Worm (Caenorhabditis elegans) whole organism, L1 larva: Measurements from ENCODE around the gene ptr-20.
A peak's percentile ranks its signal among the peaks of the same experiment; 100 is the strongest.

Experiments
- F16B12.6 ChIP-seq: fragments of 150-350 bp; optimal IDR thresholded peaks from 2 replicates; lab custom pipeline; 2014; ENCODE audit warnings: missing biosample characterization, missing genetic modification characterization
- aha-1 ChIP-seq: fragments of 150-350 bp; optimal IDR thresholded peaks from 2 replicates; lab custom pipeline; 2014; ENCODE audit warnings: missing biosample characterization, missing genetic modification characterization
- alr-1 ChIP-seq: fragments of 200-800 bp; sonication (Bioruptor generic); optimal IDR thresholded peaks from 2 replicates; lab custom pipeline; 2018; ENCODE audit warnings: borderline replicate concordance, mild to moderate bottlenecking, missing genetic modification characterization, missing compliant biosample characterization
- blmp-1 ChIP-seq: fragments of 150-350 bp; optimal IDR thresholded peaks from 2 replicates; lab custom pipeline; 2014; ENCODE audit warnings: missing biosample characterization, missing genetic modification characterization
- ceh-88 ChIP-seq: fragments of 200-800 bp; sonication (Bioruptor generic); IDR thresholded peaks from 2 replicates; pipeline ENCODE4 v1.3.6; 2022; ENCODE audit warnings: missing genetic modification characterization, missing compliant biosample characterization
- dpl-1 ChIP-seq, 3 experiments: fragments of 150-350 bp in 2 of 3; sonication (generic microtip) in 1 of 3; optimal IDR thresholded peaks; 2 replicates each; lab custom pipeline; 2014 to 2017; ENCODE audit warnings: missing biosample characterization in 3 of 3, missing genetic modification characterization in 3 of 3, missing genetic modification reagents in 3 of 3
- efl-1 ChIP-seq, 4 experiments: fragments of 150-350 bp; optimal IDR thresholded peaks in 3 of 4; peaks in 1 of 4; 1 replicate in 1 of 4; 2 replicates in 3 of 4; lab custom pipeline; 2014; ENCODE audit warnings: missing biosample characterization in 2 of 4, missing genetic modification characterization in 2 of 4, missing genetic modification reagents in 2 of 4
- efl-3 ChIP-seq: fragments of 200-800 bp; sonication (Bioruptor generic); optimal IDR thresholded peaks from 2 replicates; lab custom pipeline; 2018; ENCODE audit warnings: mild to moderate bottlenecking, missing genetic modification characterization, missing compliant biosample characterization
- elt-2 ChIP-seq: sonication (generic microtip); optimal IDR thresholded peaks from 2 replicates; lab custom pipeline; 2016; ENCODE audit warnings: missing genetic modification characterization, mild to moderate bottlenecking, inconsistent platforms, missing compliant biosample characterization, missing genetic modification reagents
- elt-3 ChIP-seq, 6 experiments: fragments of 150-350 bp in 1 of 6; sonication (generic microtip); optimal IDR thresholded peaks; 2 replicates each; lab custom pipeline; 2017 to 2018; ENCODE audit warnings: missing biosample characterization in 6 of 6, missing genetic modification characterization in 6 of 6, inconsistent platforms in 1 of 6
- ets-5 ChIP-seq: fragments of 200-800 bp; sonication (Bioruptor generic); IDR thresholded peaks from 2 replicates; pipeline ENCODE4 v1.3.6; 2022; ENCODE audit warnings: missing genetic modification characterization, missing compliant biosample characterization
- fkh-4 ChIP-seq: sonication (generic microtip); optimal IDR thresholded peaks from 2 replicates; lab custom pipeline; 2016; ENCODE audit warnings: missing compliant biosample characterization, missing genetic modification characterization, borderline replicate concordance
- fkh-8 ChIP-seq: sonication (generic microtip); optimal IDR thresholded peaks from 2 replicates; lab custom pipeline; 2016; ENCODE audit warnings: mild to moderate bottlenecking, missing genetic modification characterization, missing compliant biosample characterization
- fos-1 ChIP-seq: fragments of 150-350 bp; optimal IDR thresholded peaks from 2 replicates; lab custom pipeline; 2014; ENCODE audit warnings: missing biosample characterization, missing genetic modification characterization
- grh-1 ChIP-seq: fragments of 200-800 bp; sonication (Bioruptor generic); IDR thresholded peaks from 2 replicates; pipeline ENCODE4 v1.3.6; 2022; ENCODE audit warnings: missing genetic modification reagents, missing genetic modification characterization, missing compliant biosample characterization
- hpl-2 ChIP-seq: fragments of 150-350 bp; optimal IDR thresholded peaks from 2 replicates; lab custom pipeline; 2014; ENCODE audit warnings: missing biosample characterization, missing genetic modification reagents, missing genetic modification characterization
- isw-1 ChIP-seq: fragments of 200-800 bp; sonication (Bioruptor generic); IDR thresholded peaks from 2 replicates; pipeline ENCODE4 v1.3.6; 2022; ENCODE audit warnings: missing genetic modification characterization, missing compliant biosample characterization
- jun-1 ChIP-seq: fragments of 150-350 bp; optimal IDR thresholded peaks from 2 replicates; lab custom pipeline; 2014; ENCODE audit warnings: missing biosample characterization, missing genetic modification reagents, missing genetic modification characterization
- lin-14 ChIP-seq: fragments of 200-800 bp; sonication (Bioruptor generic); optimal IDR thresholded peaks from 2 replicates; lab custom pipeline; 2018; ENCODE audit warnings: mild to moderate bottlenecking, missing genetic modification characterization, moderate library complexity, missing compliant biosample characterization
- lin-35 ChIP-seq, 2 experiments: fragments of 150-350 bp; optimal IDR thresholded peaks; 2 replicates each; lab custom pipeline; 2014; ENCODE audit warnings: missing biosample characterization in 2 of 2, missing genetic modification characterization in 2 of 2, missing genetic modification reagents in 2 of 2
- lir-3 ChIP-seq: sonication (generic microtip); optimal IDR thresholded peaks from 2 replicates; lab custom pipeline; 2016; ENCODE audit warnings: mild to moderate bottlenecking, missing genetic modification characterization, moderate library complexity, missing compliant biosample characterization; ENCODE audit not compliant: poor library complexity
- lsy-2 ChIP-seq, 2 experiments: fragments of 150-350 bp; optimal IDR thresholded peaks; 2 replicates each; lab custom pipeline; 2014; ENCODE audit warnings: missing biosample characterization in 2 of 2, missing genetic modification characterization in 2 of 2
- mdl-1 ChIP-seq, 2 experiments: fragments of 150-350 bp; optimal IDR thresholded peaks; 2 replicates each; lab custom pipeline; 2014 to 2017; ENCODE audit warnings: missing biosample characterization in 2 of 2, missing genetic modification characterization in 2 of 2, inconsistent platforms in 1 of 2
- mep-1 ChIP-seq: fragments of 150-350 bp; optimal IDR thresholded peaks from 2 replicates; lab custom pipeline; 2014; ENCODE audit warnings: missing biosample characterization, missing genetic modification characterization
- nhr-20 ChIP-seq: sonication (generic microtip); optimal IDR thresholded peaks from 2 replicates; lab custom pipeline; 2016; ENCODE audit warnings: mild to moderate bottlenecking, missing genetic modification characterization, missing compliant biosample characterization
- nhr-28 ChIP-seq: fragments of 150-350 bp; optimal IDR thresholded peaks from 2 replicates; lab custom pipeline; 2014; ENCODE audit warnings: missing biosample characterization, missing genetic modification characterization
- nhr-47 ChIP-seq: sonication (generic microtip); optimal IDR thresholded peaks from 2 replicates; lab custom pipeline; 2016; ENCODE audit warnings: mild to moderate bottlenecking, missing genetic modification characterization, moderate library complexity, missing compliant biosample characterization
- nhr-71 ChIP-seq: sonication (generic microtip); optimal IDR thresholded peaks from 2 replicates; lab custom pipeline; 2016; ENCODE audit warnings: mild to moderate bottlenecking, missing genetic modification characterization, moderate library complexity, missing compliant biosample characterization
- nhr-85 ChIP-seq: sonication (generic microtip); peaks from one replicate; lab custom pipeline; 2016; ENCODE audit warnings: missing genetic modification characterization, inconsistent platforms, missing compliant biosample characterization
- pag-3 ChIP-seq: sonication (generic microtip); optimal IDR thresholded peaks from 2 replicates; lab custom pipeline; 2017; ENCODE audit warnings: missing genetic modification characterization, mild to moderate bottlenecking, missing compliant biosample characterization, antibody characterized with exemption, borderline replicate concordance; ENCODE audit not compliant: insufficient read depth
- pqm-1 ChIP-seq: sonication (generic microtip); optimal IDR thresholded peaks from 3 replicates; lab custom pipeline; 2017; ENCODE audit warnings: missing biosample characterization, missing genetic modification characterization
- rnt-1 ChIP-seq: sonication (generic microtip); optimal IDR thresholded peaks from 2 replicates; lab custom pipeline; 2016; ENCODE audit warnings: mild to moderate bottlenecking, missing genetic modification characterization, moderate library complexity, missing compliant biosample characterization
- snu-23 ChIP-seq: sonication (generic microtip); optimal IDR thresholded peaks from 2 replicates; lab custom pipeline; 2016; ENCODE audit warnings: missing genetic modification characterization, missing compliant biosample characterization
- sptf-1 ChIP-seq: fragments of 150-350 bp; optimal IDR thresholded peaks from 2 replicates; lab custom pipeline; 2014; ENCODE audit warnings: missing biosample characterization, missing genetic modification characterization
- swsn-7 ChIP-seq: sonication (generic microtip); optimal IDR thresholded peaks from 2 replicates; lab custom pipeline; 2016; ENCODE audit warnings: missing genetic modification characterization, missing compliant biosample characterization
- unc-62 ChIP-seq: fragments of 150-350 bp; optimal IDR thresholded peaks from 2 replicates; lab custom pipeline; 2014; ENCODE audit warnings: missing biosample characterization, missing genetic modification reagents, missing genetic modification characterization
- unc-86 ChIP-seq: sonication (generic microtip); optimal IDR thresholded peaks from 2 replicates; lab custom pipeline; 2016; ENCODE audit warnings: missing genetic modification characterization, missing compliant biosample characterization
- unc-98 ChIP-seq: fragments of 200-800 bp; sonication (Bioruptor generic); IDR thresholded peaks from 2 replicates; pipeline ENCODE4 v1.3.6; 2022; ENCODE audit warnings: missing genetic modification characterization, missing compliant biosample characterization
- zag-1 ChIP-seq: fragments of 150-350 bp; optimal IDR thresholded peaks from 2 replicates; lab custom pipeline; 2014; ENCODE audit warnings: missing biosample characterization, missing genetic modification characterization
- zip-4 ChIP-seq: fragments of 200-800 bp; sonication (Bioruptor generic); optimal IDR thresholded peaks from 2 replicates; lab custom pipeline; 2018; ENCODE audit warnings: mild to moderate bottlenecking, missing genetic modification characterization, moderate library complexity, missing compliant biosample characterization
- ztf-4 ChIP-seq: fragments of 150-350 bp; optimal IDR thresholded peaks from 2 replicates; lab custom pipeline; 2014; ENCODE audit warnings: missing biosample characterization, missing genetic modification characterization

Gene ptr-20

ce11 chrII:15207562-15207961 is 49.6 kb downstream of the ptr-20 start:
- TF ChIP-seq elt-2 (peak; percentile 37), lir-3 (tag; lab: Kevin White, UChicago) (no peak), blmp-1 (tag; lab: Kevin White, UChicago) (peak; percentile 5)

DNA sequence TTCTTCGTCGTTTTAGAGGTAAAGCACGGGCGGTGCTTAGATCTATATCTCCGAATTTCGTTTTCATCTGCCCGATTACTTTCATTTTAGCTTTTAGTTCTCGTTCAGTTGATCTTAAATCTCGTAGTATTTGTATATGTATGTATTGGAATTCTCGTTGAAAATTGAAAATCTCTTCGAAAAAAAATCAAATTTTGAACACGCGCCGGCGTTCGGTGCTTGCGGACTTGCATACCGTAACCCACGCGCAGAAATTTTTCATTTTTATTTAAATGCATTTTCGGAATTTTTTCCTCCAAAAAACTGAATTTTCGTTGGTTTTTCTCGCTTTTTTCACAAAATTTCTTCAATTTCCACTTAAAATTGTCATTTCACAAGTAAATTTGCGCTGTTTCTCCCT is 50.2 kb downstream of the ptr-20 start:
- TF ChIP-seq lsy-2 (tag; optimal IDR thresholded peaks at IDR 0.05; lab: Kevin White, UChicago) (peak; percentile 84 to 93), nhr-71 (no peak), efl-1 (optimal IDR thresholded peaks at IDR 0.05; lab: Kevin White, UChicago) (peak; percentile 79 to 81), efl-1 (GFP tag; optimal IDR thresholded peaks at IDR 0.05 in 1 of 2; lab: Kevin White, UChicago) (peak; percentile 84 to 98), lin-35 (GFP tag; optimal IDR thresholded peaks at IDR 0.05; lab: Kevin White, UChicago) (peak; percentile 70 to 77), F16B12.6 (tag; lab: Kevin White, UChicago) (peak; percentile 73), dpl-1 (GFP tag; optimal IDR thresholded peaks at IDR 0.05; lab: Kevin White, UChicago) (peak; percentile 66 to 81 (median 71)), elt-2 (no peak), nhr-20 (tag; lab: Kevin White, UChicago) (peak; percentile 0)

- TF ChIP-seq dpl-1 (GFP tag; optimal IDR thresholded peaks at IDR 0.05; lab: Kevin White, UChicago), result no peak
- TF ChIP-seq nhr-47 (tag; lab: Kevin White, UChicago), result no peak
- TF ChIP-seq hpl-2 (GFP tag; lab: Kevin White, UChicago), result no peak
- TF ChIP-seq sptf-1, result no peak
- no peak for TF ChIP-seq alr-1 (tag; lab: Kevin White, UChicago)
- TF ChIP-seq nhr-71, result no peak
- no peak for TF ChIP-seq efl-3
Measured at ce11 chrII:15208874-15209273, 50.9 kb downstream of the ptr-20 start.

- TF ChIP-seq nhr-47 (tag; lab: Kevin White, UChicago) (peak; percentile 11), zip-4 (no peak), nhr-85 (tag; lab: Kevin White, UChicago) (peak; percentile 83), fos-1 (tag; lab: Kevin White, UChicago) (no peak), jun-1 (tag; lab: Kevin White, UChicago) (no peak), fkh-8 (tag; lab: Kevin White, UChicago) (peak; percentile 15), grh-1 (GFP tag; lab: Robert Waterston, UW) (peak; percentile 71), unc-86 (tag; lab: Kevin White, UChicago) (no peak), lin-14 (peak; percentile 50), rnt-1 (tag; lab: Kevin White, UChicago) (peak; percentile 25), nhr-28 (tag; lab: Kevin White, UChicago) (no peak), efl-1 (optimal IDR thresholded peaks at IDR 0.05; lab: Kevin White, UChicago) (no peak), efl-1 (GFP tag; optimal IDR thresholded peaks at IDR 0.05 in 1 of 2; lab: Kevin White, UChicago) (peak in 1 of 2 experiments; percentile 50), lsy-2 (tag; optimal IDR thresholded peaks at IDR 0.05; lab: Kevin White, UChicago) (peak in 1 of 2 experiments; percentile 22), snu-23 (GFP tag; lab: Kevin White, UChicago) (peak; percentile 10), nhr-20 (tag; lab: Kevin White, UChicago) (peak; percentile 30), nhr-71 (peak; percentile 35), blmp-1 (tag; lab: Kevin White, UChicago) (peak; percentile 73)
Measured at ce11 chrII:15209309-15209708, 51.3 kb downstream of the ptr-20 start.

ce11 chrII:15212260-15212914 is 54.4 kb downstream of the ptr-20 start:
- TF ChIP-seq pqm-1 (tag; lab: Kevin White, UChicago) (no peak), elt-3 (tag; optimal IDR thresholded peaks at IDR 0.05; lab: Kevin White, UChicago) (peak in 2 of 6 experiments; percentile 71 to 82), mep-1 (tag; lab: Kevin White, UChicago) (peak; percentile 66), nhr-20 (tag; lab: Kevin White, UChicago) (peak; percentile 87), ets-5 (GFP tag; lab: Robert Waterston, UW) (no peak), ceh-88 (GFP tag; lab: Robert Waterston, UW) (no peak), nhr-28 (tag; lab: Kevin White, UChicago) (no peak), unc-86 (tag; lab: Kevin White, UChicago) (no peak), mdl-1 (tag; optimal IDR thresholded peaks at IDR 0.05; lab: Kevin White, UChicago) (peak in 1 of 2 experiments; percentile 20), unc-62 (no peak), pag-3 (tag; lab: Kevin White, UChicago) (no peak), zag-1 (no peak), isw-1 (no peak), ztf-4 (tag; lab: Kevin White, UChicago) (peak; percentile 20), unc-98 (GFP tag; lab: Robert Waterston, UW) (no peak), swsn-7 (no peak), hpl-2 (GFP tag; lab: Kevin White, UChicago) (no peak), fkh-4 (tag; lab: Kevin White, UChicago) (no peak), aha-1 (tag; lab: Kevin White, UChicago) (no peak), lin-35 (GFP tag; optimal IDR thresholded peaks at IDR 0.05; lab: Kevin White, UChicago) (peak in 1 of 2 experiments; percentile 75)
